Worm (Caenorhabditis elegans) whole organism, L3 larva: Measurements from ENCODE around the gene vps-22.

Experiments used
- R02D3.7 ChIP-seq: fragments of 150-350 bp; optimal IDR thresholded peaks from 2 replicates; lab custom pipeline; 2014; ENCODE audit warnings: missing biosample characterization, missing genetic modification characterization
- ZK546.5 ChIP-seq: sonication (generic microtip); optimal IDR thresholded peaks from 2 replicates; lab custom pipeline; 2017; ENCODE audit warnings: missing biosample characterization, missing genetic modification characterization
- ceh-16 ChIP-seq: sonication (generic microtip); optimal IDR thresholded peaks from 2 replicates; lab custom pipeline; 2017; ENCODE audit warnings: missing biosample characterization, missing genetic modification characterization
- ceh-28 ChIP-seq: fragments of 150-350 bp; optimal IDR thresholded peaks from 2 replicates; lab custom pipeline; 2014; ENCODE audit warnings: missing biosample characterization, missing genetic modification reagents, missing genetic modification characterization
- ceh-82 ChIP-seq: fragments of 150-350 bp; optimal IDR thresholded peaks from 2 replicates; lab custom pipeline; 2014; ENCODE audit warnings: missing biosample characterization, missing genetic modification characterization
- ceh-9 ChIP-seq: sonication (generic microtip); optimal IDR thresholded peaks from 2 replicates; lab custom pipeline; 2018; ENCODE audit warnings: missing biosample characterization, missing genetic modification characterization
- daf-12 ChIP-seq: fragments of 150-350 bp; optimal IDR thresholded peaks from 2 replicates; lab custom pipeline; 2014; ENCODE audit warnings: missing biosample characterization, missing genetic modification reagents, missing genetic modification characterization
- egl-27 ChIP-seq: sonication (generic microtip); optimal IDR thresholded peaks from 4 replicates; lab custom pipeline; 2017; ENCODE audit warnings: missing biosample characterization, missing genetic modification reagents, missing genetic modification characterization
- egl-5 ChIP-seq: fragments of 150-350 bp; optimal IDR thresholded peaks from 2 replicates; lab custom pipeline; 2017; ENCODE audit warnings: missing biosample characterization, missing genetic modification reagents, missing genetic modification characterization, inconsistent platforms
- elt-1 ChIP-seq: fragments of 150-350 bp; optimal IDR thresholded peaks from 2 replicates; lab custom pipeline; 2014; ENCODE audit warnings: missing biosample characterization, missing genetic modification characterization
- elt-2 ChIP-seq: sonication (generic microtip); optimal IDR thresholded peaks from 2 replicates; lab custom pipeline; 2016; ENCODE audit warnings: missing genetic modification reagents, mild to moderate bottlenecking, missing genetic modification characterization, missing compliant biosample characterization
- elt-3 ChIP-seq, 3 experiments: fragments of 150-350 bp in 1 of 3; sonication (generic microtip) in 2 of 3; optimal IDR thresholded peaks; 2 replicates in 2 of 3; 4 replicates in 1 of 3; lab custom pipeline; 2014 to 2017; ENCODE audit warnings: missing biosample characterization in 3 of 3, missing genetic modification characterization in 3 of 3
- eor-1 ChIP-seq, 2 experiments: fragments of 150-350 bp; optimal IDR thresholded peaks; 2 replicates each; lab custom pipeline; 2014 to 2018; ENCODE audit warnings: missing biosample characterization in 2 of 2, missing genetic modification characterization in 2 of 2
- fkh-10 ChIP-seq: sonication (generic microtip); optimal IDR thresholded peaks from 2 replicates; lab custom pipeline; 2017; ENCODE audit warnings: missing biosample characterization, missing genetic modification reagents, missing genetic modification characterization
- fkh-2 ChIP-seq: fragments of 150-350 bp; optimal IDR thresholded peaks from 2 replicates; lab custom pipeline; 2014; ENCODE audit warnings: missing biosample characterization, missing genetic modification reagents, missing genetic modification characterization
- hmg-11 ChIP-seq: sonication (generic microtip); optimal IDR thresholded peaks from 2 replicates; lab custom pipeline; 2016; ENCODE audit warnings: missing genetic modification characterization, missing compliant biosample characterization
- jun-1 ChIP-seq: fragments of 150-350 bp; optimal IDR thresholded peaks from 2 replicates; lab custom pipeline; 2014; ENCODE audit warnings: missing biosample characterization, missing genetic modification reagents, missing genetic modification characterization
- lin-15B ChIP-seq: fragments of 150-350 bp; optimal IDR thresholded peaks from 2 replicates; lab custom pipeline; 2014; ENCODE audit warnings: missing biosample characterization, missing genetic modification characterization
- lin-39 ChIP-seq: fragments of 150-350 bp; optimal IDR thresholded peaks from 2 replicates; lab custom pipeline; 2018; ENCODE audit warnings: missing biosample characterization, missing genetic modification reagents, missing genetic modification characterization
- lsy-12 ChIP-seq: sonication (generic microtip); optimal IDR thresholded peaks from 2 replicates; lab custom pipeline; 2016; ENCODE audit warnings: mild to moderate bottlenecking, missing genetic modification characterization, missing compliant biosample characterization
- mdl-1 ChIP-seq: fragments of 150-350 bp; optimal IDR thresholded peaks from 2 replicates; lab custom pipeline; 2014; ENCODE audit warnings: missing biosample characterization, missing genetic modification characterization
- mml-1 ChIP-seq: fragments of 150-350 bp; sonication (generic microtip); optimal IDR thresholded peaks from 3 replicates; lab custom pipeline; 2014; ENCODE audit warnings: missing biosample characterization, missing genetic modification characterization
- nfya-1 ChIP-seq: sonication (generic microtip); optimal IDR thresholded peaks from 2 replicates; lab custom pipeline; 2017; ENCODE audit warnings: missing genetic modification characterization, mild to moderate bottlenecking, missing compliant biosample characterization, antibody characterized with exemption, moderate library complexity; ENCODE audit not compliant: insufficient read depth
- nhr-11 ChIP-seq: fragments of 150-350 bp; optimal IDR thresholded peaks from 2 replicates; lab custom pipeline; 2014; ENCODE audit warnings: missing biosample characterization, missing genetic modification characterization
- nhr-12 ChIP-seq: fragments of 150-350 bp; optimal IDR thresholded peaks from 2 replicates; lab custom pipeline; 2014; ENCODE audit warnings: missing biosample characterization, missing genetic modification characterization
- nhr-23 ChIP-seq: fragments of 150-350 bp; optimal IDR thresholded peaks from 2 replicates; lab custom pipeline; 2014; ENCODE audit warnings: missing biosample characterization, missing genetic modification reagents, missing genetic modification characterization
- nhr-237 ChIP-seq: fragments of 150-350 bp; optimal IDR thresholded peaks from 2 replicates; lab custom pipeline; 2014; ENCODE audit warnings: missing biosample characterization, missing genetic modification characterization
- nhr-43 ChIP-seq: sonication (generic microtip); optimal IDR thresholded peaks from 2 replicates; lab custom pipeline; 2016; ENCODE audit warnings: mild to moderate bottlenecking, missing genetic modification characterization, missing compliant biosample characterization; ENCODE audit not compliant: poor library complexity, severe bottlenecking
- nhr-67 ChIP-seq: fragments of 150-350 bp; optimal IDR thresholded peaks from 2 replicates; lab custom pipeline; 2014; ENCODE audit warnings: missing biosample characterization, missing genetic modification characterization
- nhr-77 ChIP-seq: fragments of 150-350 bp; optimal IDR thresholded peaks from 2 replicates; lab custom pipeline; 2014; ENCODE audit warnings: missing biosample characterization, missing genetic modification characterization
- pha-4 ChIP-seq: fragments of 150-350 bp; optimal IDR thresholded peaks from 2 replicates; lab custom pipeline; 2014; ENCODE audit warnings: missing biosample characterization, missing genetic modification reagents, missing genetic modification characterization
- skn-1 ChIP-seq: fragments of 150-350 bp; optimal IDR thresholded peaks from 2 replicates; lab custom pipeline; 2014; ENCODE audit warnings: missing biosample characterization, missing genetic modification characterization
- snpc-4 ChIP-seq: fragments of 150-350 bp; optimal IDR thresholded peaks from 2 replicates; lab custom pipeline; 2014; ENCODE audit warnings: missing biosample characterization, missing genetic modification characterization
- unc-39 ChIP-seq: sonication (generic microtip); optimal IDR thresholded peaks from 4 replicates; lab custom pipeline; 2017; ENCODE audit warnings: missing biosample characterization, missing genetic modification characterization
- zag-1 ChIP-seq: fragments of 150-350 bp; optimal IDR thresholded peaks from 2 replicates; lab custom pipeline; 2014; ENCODE audit warnings: missing biosample characterization, missing genetic modification characterization

Gene vps-22

ce11 chrIII:4950345-4950744, 11.9 kb downstream of the vps-22 start:
- TF ChIP-seq nhr-77 = no peak
- TF ChIP-seq snpc-4 = peak; percentile 18
- peak; percentile 58 for TF ChIP-seq hmg-11 (tag; lab: Kevin White, UChicago)
- TF ChIP-seq nfya-1 (tag; lab: Kevin White, UChicago) = peak; percentile 86
- no peak for TF ChIP-seq nhr-12 (tag; lab: Kevin White, UChicago)
- no peak for TF ChIP-seq mdl-1 (tag; lab: Kevin White, UChicago)
- TF ChIP-seq ceh-16 = no peak
- TF ChIP-seq R02D3.7 (tag; lab: Kevin White, UChicago) = no peak
- peak; percentile 16 for TF ChIP-seq pha-4 (tag; lab: Kevin White, UChicago)
- peak; percentile 65 for TF ChIP-seq lin-39
- no peak for TF ChIP-seq fkh-10 (GFP tag; lab: Kevin White, UChicago)
- TF ChIP-seq nhr-11 (tag; lab: Kevin White, UChicago) = peak; percentile 17
- TF ChIP-seq lin-15B (tag; lab: Kevin White, UChicago) = peak; percentile 37

ce11 chrIII:4948631-4949030, 13.7 kb downstream of the vps-22 start:
- no peak for TF ChIP-seq eor-1 (tag; optimal IDR thresholded peaks at IDR 0.05; lab: Kevin White, UChicago)
- TF ChIP-seq fkh-2 (tag; lab: Kevin White, UChicago) = no peak
- no peak for TF ChIP-seq nhr-43 (tag; lab: Kevin White, UChicago)
- peak; percentile 9 for TF ChIP-seq nfya-1 (tag; lab: Kevin White, UChicago)
- peak; percentile 6 for TF ChIP-seq lin-39

DNA sequence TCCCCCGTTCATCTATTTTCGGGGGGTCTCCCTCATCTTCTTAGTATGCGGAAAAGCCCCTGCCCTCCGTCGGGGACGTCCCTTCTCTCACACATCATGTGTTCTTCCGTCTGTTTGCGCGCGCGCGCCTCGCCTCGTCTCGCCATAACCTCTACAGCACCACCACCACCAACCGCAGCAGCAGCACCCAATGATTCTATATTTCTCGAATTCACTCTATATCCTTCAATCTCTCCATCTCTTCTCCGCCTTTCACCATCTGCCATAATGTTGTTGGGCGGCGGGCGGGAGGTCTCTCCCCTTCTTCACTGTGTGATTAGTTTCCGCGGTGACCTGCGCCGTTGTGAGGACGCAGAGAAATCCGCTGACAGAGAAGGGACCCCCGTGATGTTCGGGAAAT, 14.9 kb downstream of the vps-22 start:
- TF ChIP-seq ceh-9 (tag; lab: Kevin White, UChicago) = no peak
- TF ChIP-seq nhr-11 (tag; lab: Kevin White, UChicago) = no peak
- no peak for TF ChIP-seq skn-1 (tag; lab: Kevin White, UChicago)
- TF ChIP-seq fkh-2 (tag; lab: Kevin White, UChicago) = no peak
- no peak for TF ChIP-seq pha-4 (tag; lab: Kevin White, UChicago)
- TF ChIP-seq hmg-11 (tag; lab: Kevin White, UChicago) = peak; percentile 47
- no peak for TF ChIP-seq elt-3 (tag; optimal IDR thresholded peaks at IDR 0.05; lab: Kevin White, UChicago)
- no peak for TF ChIP-seq elt-2 (tag; lab: Kevin White, UChicago)
- TF ChIP-seq elt-1 (tag; lab: Kevin White, UChicago) = no peak
- no peak for TF ChIP-seq ceh-82 (tag; lab: Kevin White, UChicago)
- no peak for TF ChIP-seq nhr-67 (tag; lab: Kevin White, UChicago)
- no peak for TF ChIP-seq nhr-43 (tag; lab: Kevin White, UChicago)
- TF ChIP-seq nfya-1 (tag; lab: Kevin White, UChicago) = peak; percentile 58
- no peak for TF ChIP-seq jun-1
- no peak for TF ChIP-seq nhr-77
- no peak for TF ChIP-seq ceh-16
- TF ChIP-seq ZK546.5 (tag; lab: Kevin White, UChicago) = no peak
- peak; percentile 77 for TF ChIP-seq lin-39
- TF ChIP-seq egl-5 = no peak

- no peak for TF ChIP-seq fkh-10 (GFP tag; lab: Kevin White, UChicago)
- no peak for TF ChIP-seq daf-12 (tag; lab: Kevin White, UChicago)
- no peak for TF ChIP-seq nhr-23 (tag; lab: Kevin White, UChicago)
- TF ChIP-seq unc-39 (tag; lab: Kevin White, UChicago) = no peak
- no peak for TF ChIP-seq nhr-237 (tag; lab: Kevin White, UChicago)
- TF ChIP-seq elt-1 (tag; lab: Kevin White, UChicago) = no peak
- TF ChIP-seq elt-3 (tag; optimal IDR thresholded peaks at IDR 0.05; lab: Kevin White, UChicago) = no peak
- TF ChIP-seq mml-1 (tag; lab: Kevin White, UChicago) = no peak
- TF ChIP-seq ceh-28 (tag; lab: Kevin White, UChicago) = no peak
- no peak for TF ChIP-seq zag-1 (tag; lab: Kevin White, UChicago)
- no peak for TF ChIP-seq lsy-12 (tag; lab: Kevin White, UChicago)
- no peak for TF ChIP-seq egl-27 (tag; lab: Kevin White, UChicago)
- TF ChIP-seq lin-15B (tag; lab: Kevin White, UChicago) = no peak
Measured at ce11 chrIII:4944213-4944612, 18.1 kb downstream of the vps-22 start, which contains the start of gene ntl-9. Gene ntl-9 (plus strand): TSS chrIII:4944513.
